In genomic region chr3R:17783144-17783543, dm6 we compare ENCODE assay signal across 1 fruit fly cellular context.
TF ChIP-seq lines count a peak whose summit lies in the region.

No protein-coding gene starts in this region.

TF ChIP-seq in whole organism, embryonic, 481 proteins besides CTCF, POLR2A, EP300 and RAD21 (continued from another document):
- TF ChIP-seq sd (tag; optimal IDR thresholded peaks at IDR 0.05; lab: Kevin White, UChicago) (peak; percentile 63), CG32772 (GFP tag; IDR thresholded peaks at IDR 0.05; lab: Robert Waterston, UW) (no peak), Trl (optimal IDR thresholded peaks at IDR 0.05; lab: Kevin White, UChicago) (peak in 1 of 2 experiments; percentile 19), Trl (GFP tag; optimal IDR thresholded peaks at IDR 0.05; lab: Kevin White, UChicago) (no peak), CG15479 (GFP tag; optimal IDR thresholded peaks at IDR 0.05; lab: Kevin White, UChicago) (no peak), da (GFP tag; optimal IDR thresholded peaks at IDR 0.05; lab: Kevin White, UChicago) (no peak), gsb-n (tag; optimal IDR thresholded peaks at IDR 0.05; lab: Kevin White, UChicago) (no peak), dimm (GFP tag; IDR thresholded peaks at IDR 0.05; lab: Robert Waterston, UW) (no peak), Oaz (GFP tag; IDR thresholded peaks at IDR 0.05; lab: Robert Waterston, UW) (no peak), CG6175 (GFP tag; IDR thresholded peaks at IDR 0.05; lab: Robert Waterston, UW) (peak; percentile 70; the same call in 1 of the 3 replicates), CG12769 (tag; optimal IDR thresholded peaks at IDR 0.05; lab: Kevin White, UChicago) (peak; percentile 20), Fer1 (GFP tag; optimal IDR thresholded peaks at IDR 0.05; lab: Kevin White, UChicago) (no peak), ind (GFP tag; optimal IDR thresholded peaks at IDR 0.05; lab: Kevin White, UChicago) (no peak), Optix (GFP tag; IDR thresholded peaks at IDR 0.05; lab: Robert Waterston, UW) (no peak), CG2678 (tag; optimal IDR thresholded peaks at IDR 0.05; lab: Kevin White, UChicago) (no peak), CG13296 (GFP tag; optimal IDR thresholded peaks at IDR 0.05; lab: Kevin White, UChicago) (no peak), sisA (GFP tag; IDR thresholded peaks at IDR 0.05; lab: Robert Waterston, UW) (no peak), CG12391 (tag; optimal IDR thresholded peaks at IDR 0.05; lab: Kevin White, UChicago) (no peak), CG4730 (GFP tag; IDR thresholded peaks at IDR 0.05; lab: Robert Waterston, UW) (no peak), CG1647 (GFP tag; optimal IDR thresholded peaks at IDR 0.05; lab: Kevin White, UChicago) (no peak), so (GFP tag; IDR thresholded peaks at IDR 0.05; lab: Robert Waterston, UW) (no peak), cad (GFP tag; optimal IDR thresholded peaks at IDR 0.05; lab: Kevin White, UChicago) (no peak), hkb (optimal IDR thresholded peaks at IDR 0.05; lab: Kevin White, UChicago) (no peak), hkb (GFP tag; IDR thresholded peaks at IDR 0.05; lab: Robert Waterston, UW) (no peak), lmd (GFP tag; IDR thresholded peaks at IDR 0.05; lab: Robert Waterston, UW) (no peak), otp (GFP tag; IDR thresholded peaks at IDR 0.05; lab: Robert Waterston, UW) (no peak), CG9797 (GFP tag; optimal IDR thresholded peaks at IDR 0.05; lab: Kevin White, UChicago) (no peak), CG18011 (GFP tag; optimal IDR thresholded peaks at IDR 0.05; lab: Kevin White, UChicago) (no peak), usp (GFP tag; optimal IDR thresholded peaks at IDR 0.05; lab: Kevin White, UChicago) (no peak), CG18764 (GFP tag; optimal IDR thresholded peaks at IDR 0.05; lab: Kevin White, UChicago) (no peak), CG8478 (optimal IDR thresholded peaks at IDR 0.05; lab: Kevin White, UChicago) (no peak), Doc3 (GFP tag; IDR thresholded peaks at IDR 0.05; lab: Robert Waterston, UW; ENCODE audit: partially characterized antibody) (no peak), emc (GFP tag; optimal IDR thresholded peaks at IDR 0.05; lab: Kevin White, UChicago) (no peak), CG1233 (GFP tag; optimal IDR thresholded peaks at IDR 0.05; lab: Kevin White, UChicago) (no peak), CG3726 (GFP tag; IDR thresholded peaks at IDR 0.05; lab: Robert Waterston, UW) (no peak), sc (optimal IDR thresholded peaks at IDR 0.05; lab: Kevin White, UChicago) (no peak), sc (GFP tag; optimal IDR thresholded peaks at IDR 0.05; lab: Kevin White, UChicago) (no peak), CG10147 (GFP tag; optimal IDR thresholded peaks at IDR 0.05; lab: Kevin White, UChicago) (no peak), ken (GFP tag; IDR thresholded peaks at IDR 0.05; lab: Robert Waterston, UW) (no peak), nau (GFP tag; optimal IDR thresholded peaks at IDR 0.05; lab: Kevin White, UChicago) (peak; percentile 27), CG3065 (GFP tag; optimal IDR thresholded peaks at IDR 0.05; lab: Kevin White, UChicago) (no peak), peb (GFP tag; IDR thresholded peaks at IDR 0.05; lab: Robert Waterston, UW) (no peak), CG17186 (GFP tag; optimal IDR thresholded peaks at IDR 0.05; lab: Kevin White, UChicago) (no peak), Abd-B (GFP tag; optimal IDR thresholded peaks at IDR 0.05; lab: Kevin White, UChicago) (no peak), Fer2 (tag; optimal IDR thresholded peaks at IDR 0.05; lab: Kevin White, UChicago) (no peak), Drgx (GFP tag; IDR thresholded peaks at IDR 0.05; lab: Robert Waterston, UW) (peak; percentile 31; the same call in 1 of the 2 replicates), CG15011 (GFP tag; optimal IDR thresholded peaks at IDR 0.05; lab: Kevin White, UChicago) (no peak)
